Worm (Caenorhabditis elegans): Measurements from ENCODE around the gene F19F10.11.

- no peak for TF ChIP-seq him-1 (tag; optimal IDR thresholded peaks at IDR 0.05)
- TF ChIP-seq W03F9.2 (tag; optimal IDR thresholded peaks at IDR 0.05): no peak
Observed at ce11 chrV:7545187-7545586, 42.3 kb downstream of the F19F10.11 start, which contains the start of the genes C54F6.19 and nhx-3.
